Worm (Caenorhabditis elegans) whole organism, young adult: ENCODE results near the gene Y47D7A.3.

ENCODE experiments used
- Y67H2A.10 ChIP-seq: fragments of 200-800 bp; sonication (Bioruptor generic); conservative IDR thresholded peaks from 2 replicates; pipeline ENCODE4 v1.3.6; 2022; ENCODE audit warnings: missing genetic modification reagents, missing genetic modification characterization, missing compliant biosample characterization
- Y79H2A.3 ChIP-seq: fragments of 200-800 bp; sonication (Bioruptor generic); conservative IDR thresholded peaks from 2 replicates; pipeline ENCODE4 v1.3.6; 2022; ENCODE audit warnings: missing genetic modification reagents, missing genetic modification characterization, missing compliant biosample characterization
- ama-1 ChIP-seq, 3 experiments: fragments of 150-350 bp in 1 of 3; sonication (generic microtip) in 2 of 3; optimal IDR thresholded peaks; 2 replicates each; lab custom pipeline; 2014 to 2018; ENCODE audit warnings: missing biosample characterization in 2 of 3, missing genetic modification characterization in 2 of 3, missing genetic modification reagents in 2 of 3
- hrde-1 ChIP-seq: sonication (generic microtip); optimal IDR thresholded peaks from 2 replicates; lab custom pipeline; 2016; ENCODE audit warnings: missing genetic modification characterization, mild to moderate bottlenecking, missing compliant biosample characterization, moderate library complexity, missing genotype, missing genetic modification reagents, borderline replicate concordance
- nhr-90 ChIP-seq: sonication (generic microtip); optimal IDR thresholded peaks from 2 replicates; lab custom pipeline; 2016; ENCODE audit warnings: missing genotype, mild to moderate bottlenecking, missing genetic modification characterization, missing compliant biosample characterization
- somi-1 ChIP-seq: fragments of 200-800 bp; sonication (Bioruptor generic); optimal IDR thresholded peaks from 2 replicates; lab custom pipeline; 2018; ENCODE audit warnings: mild to moderate bottlenecking, missing genetic modification characterization, missing compliant biosample characterization
- unc-62 ChIP-seq: fragments of 150-350 bp; optimal IDR thresholded peaks from 2 replicates; lab custom pipeline; 2014; ENCODE audit warnings: missing biosample characterization, missing genetic modification reagents, missing genetic modification characterization

- TF ChIP-seq nhr-90: no peak
- TF ChIP-seq unc-62 (GFP tag; lab: Kevin White, UChicago): no peak
- no peak for TF ChIP-seq ama-1 (optimal IDR thresholded peaks at IDR 0.05; lab: Kevin White, UChicago)
- no peak for TF ChIP-seq ama-1 (GFP tag; optimal IDR thresholded peaks at IDR 0.05; lab: Kevin White, UChicago)
- TF ChIP-seq somi-1 (GFP tag; lab: Kevin White, UChicago): no peak
- no peak for TF ChIP-seq hrde-1
- no peak for TF ChIP-seq Y67H2A.10 (GFP tag; lab: Robert Waterston, UW)
- peak; percentile 28; the same call in 1 of the 2 replicates for TF ChIP-seq Y79H2A.3
These were observed 36.1 kb upstream of the Y47D7A.3 start, which contains the start of gene neg-1 for ce11 chrV:4374625-4375024.
